Fruit fly (Drosophila melanogaster) whole organism, embryonic: ENCODE results near the gene CG43163.

Source experiments
- B-H1 ChIP-seq: fragments of 200-800 bp; sonication (Bioruptor generic); IDR thresholded peaks from 3 replicates; pipeline ENCODE4 v1.3.6; 2022; ENCODE audit warnings: missing biosample characterization, missing genetic modification characterization
- Bgb ChIP-seq: fragments of 200-800 bp; sonication (Bioruptor generic); IDR thresholded peaks from 2 replicates; pipeline ENCODE4 v1.3.6; 2022; ENCODE audit warnings: missing biosample characterization, missing genetic modification characterization; ENCODE audit not compliant: partially characterized antibody
- Blimp-1 ChIP-seq: fragments of 200-800 bp; sonication (Bioruptor generic); optimal IDR thresholded peaks from 3 replicates; lab custom pipeline; 2018; ENCODE audit warnings: missing biosample characterization, missing genetic modification characterization, mild to moderate bottlenecking, moderate library complexity, missing genetic modification reagents
- CG10431 ChIP-seq: fragments of 200-800 bp; sonication (Bioruptor generic); optimal IDR thresholded peaks from 3 replicates; lab custom pipeline; 2018; ENCODE audit warnings: missing biosample characterization, mild to moderate bottlenecking, missing genetic modification characterization
- CG11247 ChIP-seq: fragments of 200-800 bp; sonication (Bioruptor generic); IDR thresholded peaks from 2 replicates; pipeline ENCODE4 v1.3.6; 2022; ENCODE audit warnings: missing biosample characterization, missing genetic modification characterization
- CG11723 ChIP-seq: fragments of 200-800 bp; sonication (Bioruptor generic); optimal IDR thresholded peaks from 2 replicates; lab custom pipeline; 2017; ENCODE audit warnings: missing biosample characterization, mild to moderate bottlenecking, missing genetic modification characterization
- CG12155 ChIP-seq: fragments of 200-800 bp; sonication (Bioruptor generic); optimal IDR thresholded peaks from 3 replicates; lab custom pipeline; 2016; ENCODE audit warnings: missing biosample characterization, missing genetic modification characterization
- CG13296 ChIP-seq: fragments of 200-800 bp; sonication (Bioruptor generic); optimal IDR thresholded peaks from 3 replicates; lab custom pipeline; 2018; ENCODE audit warnings: missing biosample characterization, mild to moderate bottlenecking, missing genetic modification characterization
- CG1529 ChIP-seq: fragments of 200-800 bp; sonication (Bioruptor generic); optimal IDR thresholded peaks from 3 replicates; lab custom pipeline; 2018; ENCODE audit warnings: missing biosample characterization, missing genetic modification characterization
- CG16779 ChIP-seq: fragments of 200-800 bp; sonication (Bioruptor generic); IDR thresholded peaks from 2 replicates; pipeline ENCODE4 v1.3.6; 2022; ENCODE audit warnings: missing biosample characterization, missing genetic modification characterization
- CG16813 ChIP-seq: fragments of 200-800 bp; sonication (Bioruptor generic); IDR thresholded peaks from 3 replicates; pipeline ENCODE4 v1.3.6; 2022; ENCODE audit warnings: missing biosample characterization, missing genetic modification characterization; ENCODE audit not compliant: partially characterized antibody
- CG17568 ChIP-seq: fragments of 200-800 bp; sonication (Bioruptor generic); optimal IDR thresholded peaks from 2 replicates; lab custom pipeline; 2018; ENCODE audit warnings: missing biosample characterization, mild to moderate bottlenecking, missing genetic modification characterization, moderate library complexity
- CG1792 ChIP-seq: fragments of 200-800 bp; sonication (Bioruptor generic); optimal IDR thresholded peaks from 2 replicates; lab custom pipeline; 2016; ENCODE audit warnings: missing biosample characterization, missing genetic modification characterization
- CG18011 ChIP-seq: fragments of 200-800 bp; sonication (Bioruptor generic); optimal IDR thresholded peaks from 2 replicates; lab custom pipeline; 2017; ENCODE audit warnings: missing biosample characterization, missing genetic modification characterization, mild to moderate bottlenecking, moderate library complexity, missing genotype
- CG31388 ChIP-seq: fragments of 200-800 bp; sonication (Bioruptor generic); optimal IDR thresholded peaks from 2 replicates; lab custom pipeline; 2016; ENCODE audit warnings: missing biosample characterization, missing genetic modification characterization
- CG3163 ChIP-seq: fragments of 200-800 bp; sonication (Bioruptor generic); optimal IDR thresholded peaks from 3 replicates; lab custom pipeline; 2016; ENCODE audit warnings: missing biosample characterization, missing genetic modification characterization
- CG6175 ChIP-seq: fragments of 200-800 bp; sonication (Bioruptor generic); IDR thresholded peaks from 3 replicates; pipeline ENCODE4 v1.3.6; 2022; ENCODE audit warnings: missing biosample characterization, missing genetic modification characterization
- CG6683 ChIP-seq: fragments of 200-800 bp; sonication (Bioruptor generic); optimal IDR thresholded peaks from 2 replicates; lab custom pipeline; 2017; ENCODE audit warnings: missing biosample characterization, mild to moderate bottlenecking, missing genetic modification characterization, missing genetic modification reagents
- CG7372 ChIP-seq: fragments of 200-800 bp; sonication (Bioruptor generic); IDR thresholded peaks from 2 replicates; pipeline ENCODE4 v1.3.6; 2022; ENCODE audit warnings: missing biosample characterization, missing genetic modification characterization
- CG7556 ChIP-seq: fragments of 200-800 bp; sonication (Bioruptor generic); optimal IDR thresholded peaks from 2 replicates; lab custom pipeline; 2017; ENCODE audit warnings: missing biosample characterization, mild to moderate bottlenecking, missing genetic modification characterization
- Dek ChIP-seq: fragments of 200-800 bp; sonication (Bioruptor generic); optimal IDR thresholded peaks from 3 replicates; lab custom pipeline; 2019; ENCODE audit warnings: missing biosample characterization, mild to moderate bottlenecking, missing genetic modification characterization, moderate library complexity
- Hsf ChIP-seq: fragments of 200-800 bp; sonication (Bioruptor generic); optimal IDR thresholded peaks from 3 replicates; lab custom pipeline; 2016; ENCODE audit warnings: missing biosample characterization, missing genetic modification characterization
- Lpt ChIP-seq: fragments of >200 bp; optimal IDR thresholded peaks from 2 replicates; lab custom pipeline; 2018; ENCODE audit warnings: missing biosample characterization, missing genetic modification characterization
- MBD-R2 ChIP-seq: fragments of 200-800 bp; sonication (Bioruptor generic); IDR thresholded peaks from 2 replicates; pipeline ENCODE4 v1.3.6; 2022; ENCODE audit warnings: missing biosample characterization, missing genetic modification characterization
- NC2β ChIP-seq: fragments of 200-800 bp; sonication (Bioruptor generic); optimal IDR thresholded peaks from 2 replicates; lab custom pipeline; 2016; ENCODE audit warnings: missing biosample characterization, missing genetic modification characterization
- Nf-YB ChIP-seq: fragments of 200-800 bp; sonication (Bioruptor generic); optimal IDR thresholded peaks from 3 replicates; lab custom pipeline; 2019; ENCODE audit warnings: missing biosample characterization, mild to moderate bottlenecking, missing genetic modification characterization, moderate library complexity
- bowl ChIP-seq: fragments of 200-800 bp; sonication (Bioruptor generic); IDR thresholded peaks from 2 replicates; pipeline ENCODE4 v1.3.6; 2022; ENCODE audit warnings: missing biosample characterization, missing genetic modification characterization
- chm ChIP-seq: fragments of 200-800 bp; sonication (Bioruptor generic); IDR thresholded peaks from 2 replicates; pipeline ENCODE4 v1.3.6; 2022; ENCODE audit warnings: missing biosample characterization, missing genetic modification characterization
- chn ChIP-seq: fragments of 200-800 bp; sonication (Bioruptor generic); optimal IDR thresholded peaks from 2 replicates; lab custom pipeline; 2016; ENCODE audit warnings: missing biosample characterization, missing genetic modification characterization
- danr ChIP-seq: fragments of 200-800 bp; sonication (Bioruptor generic); IDR thresholded peaks from 2 replicates; pipeline ENCODE4 v1.3.6; 2022; ENCODE audit warnings: missing biosample characterization, missing genetic modification characterization
- fd102C ChIP-seq: fragments of 200-800 bp; sonication (Bioruptor generic); optimal IDR thresholded peaks from 2 replicates; lab custom pipeline; 2018; ENCODE audit warnings: missing biosample characterization, mild to moderate bottlenecking, missing genetic modification characterization, moderate library complexity
- ftz-f1 ChIP-seq: fragments of 200-800 bp; sonication (Bioruptor generic); optimal IDR thresholded peaks from 2 replicates; lab custom pipeline; 2016; ENCODE audit warnings: missing biosample characterization, missing genetic modification characterization
- gce ChIP-seq: fragments of 200-800 bp; sonication (Bioruptor generic); IDR thresholded peaks from 3 replicates; pipeline ENCODE4 v1.3.6; 2022; ENCODE audit warnings: missing biosample characterization, missing genetic modification characterization
- gem ChIP-seq: fragments of 200-800 bp; sonication (Bioruptor generic); optimal IDR thresholded peaks from 2 replicates; lab custom pipeline; 2019; ENCODE audit warnings: missing biosample characterization, mild to moderate bottlenecking, missing genetic modification characterization, moderate library complexity
- her ChIP-seq: fragments of 200-800 bp; sonication (Bioruptor generic); optimal IDR thresholded peaks from 2 replicates; lab custom pipeline; 2016; ENCODE audit warnings: missing biosample characterization, missing genetic modification characterization
- kah ChIP-seq: fragments of 200-800 bp; sonication (Bioruptor generic); optimal IDR thresholded peaks from 2 replicates; lab custom pipeline; 2018; ENCODE audit warnings: missing biosample characterization, mild to moderate bottlenecking, missing genetic modification characterization
- mam ChIP-seq: fragments of 200-800 bp; sonication (Bioruptor generic); optimal IDR thresholded peaks from 3 replicates; lab custom pipeline; 2016; ENCODE audit warnings: missing biosample characterization, missing genetic modification characterization
- odd ChIP-seq: fragments of 200-800 bp; sonication (Bioruptor generic); optimal IDR thresholded peaks from 2 replicates; lab custom pipeline; 2017; ENCODE audit warnings: missing biosample characterization, mild to moderate bottlenecking, missing genetic modification characterization
- pan ChIP-seq, 4 experiments: fragments of >200 bp in 3 of 4; fragments of 200-800 bp in 1 of 4; sonication (Bioruptor generic) in 1 of 4; optimal IDR thresholded peaks in 3 of 4; IDR thresholded peaks in 1 of 4; 2 replicates each; pipeline versions ENCODE4 v1.3.6 to Lab custom; 2017 to 2022; ENCODE audit warnings: missing biosample characterization in 2 of 4, missing genetic modification characterization in 2 of 4, mixed read lengths in 1 of 4
- row ChIP-seq: fragments of 200-800 bp; sonication (Bioruptor generic); IDR thresholded peaks from 3 replicates; pipeline ENCODE4 v1.3.6; 2022; ENCODE audit warnings: missing biosample characterization, missing genetic modification characterization
- salm ChIP-seq: fragments of 200-800 bp; sonication (Bioruptor generic); optimal IDR thresholded peaks from 2 replicates; lab custom pipeline; 2018; ENCODE audit warnings: missing biosample characterization, mild to moderate bottlenecking, missing genetic modification characterization
- sens ChIP-seq: fragments of 200-800 bp; sonication (Bioruptor generic); peaks from one replicate; lab custom pipeline; 2016; ENCODE audit warnings: missing biosample characterization, missing genetic modification characterization
- sisA ChIP-seq: fragments of 200-800 bp; sonication (Bioruptor generic); IDR thresholded peaks from 2 replicates; pipeline ENCODE4 v1.3.6; 2022; ENCODE audit warnings: missing biosample characterization, missing genetic modification characterization
- so ChIP-seq: fragments of 200-800 bp; sonication (Bioruptor generic); IDR thresholded peaks from 3 replicates; pipeline ENCODE4 v1.3.6; 2022; ENCODE audit warnings: missing biosample characterization, missing genetic modification characterization
- stc ChIP-seq: fragments of 200-800 bp; sonication (Bioruptor generic); IDR thresholded peaks from 2 replicates; pipeline ENCODE4 v1.3.6; 2022; ENCODE audit warnings: missing biosample characterization, missing genetic modification characterization
- trem ChIP-seq: fragments of 200-800 bp; optimal IDR thresholded peaks from 3 replicates; lab custom pipeline; 2019; ENCODE audit warnings: missing biosample characterization, mild to moderate bottlenecking, missing genetic modification characterization, moderate library complexity
- twi ChIP-seq: fragments of 200-800 bp; optimal IDR thresholded peaks from 2 replicates; lab custom pipeline; 2019; ENCODE audit warnings: missing biosample characterization, mild to moderate bottlenecking, missing genetic modification characterization, moderate library complexity
- vfl ChIP-seq: fragments of 200-800 bp; sonication (Bioruptor generic); optimal IDR thresholded peaks from 2 replicates; lab custom pipeline; 2016; ENCODE audit warnings: missing biosample characterization, missing genetic modification characterization
- z ChIP-seq: fragments of 200-800 bp; sonication (Bioruptor generic); IDR thresholded peaks from 3 replicates; pipeline ENCODE4 v1.3.6; 2022; ENCODE audit warnings: missing biosample characterization, missing genetic modification characterization

The CG43163 gene

dm6 chr3L:8457866-8458766 is 48.8 kb downstream of the CG43163 start (continued):
- peak; percentile 98 for TF ChIP-seq chm
- TF ChIP-seq ftz-f1 (GFP tag; lab: Kevin White, UChicago): peak; percentile 46
- peak; percentile 96 for TF ChIP-seq kah (GFP tag; lab: Kevin White, UChicago)
- TF ChIP-seq sisA (GFP tag; lab: Robert Waterston, UW): peak; percentile 99
- peak; percentile 98 for TF ChIP-seq gce (GFP tag; lab: Robert Waterston, UW)
- TF ChIP-seq trem (tag; lab: Kevin White, UChicago): peak; percentile 97
- TF ChIP-seq odd (GFP tag; lab: Kevin White, UChicago): peak; percentile 97
- TF ChIP-seq CG11247 (GFP tag; lab: Robert Waterston, UW): peak; percentile 96
- TF ChIP-seq stc: peak; percentile 99
- peak; percentile 94 for TF ChIP-seq CG1792 (GFP tag; lab: Kevin White, UChicago)
- TF ChIP-seq CG12155: peak; percentile 97
- peak; percentile 94 for TF ChIP-seq CG6683 (GFP tag; lab: Kevin White, UChicago)
- no peak for TF ChIP-seq pan (optimal IDR thresholded peaks at IDR 0.05; lab: Kevin White, UChicago)
- peak in 1 of 2 experiments; percentile 98 for TF ChIP-seq pan (GFP tag; optimal IDR thresholded peaks at IDR 0.05 in 1 of 2, IDR thresholded peaks at IDR 0.05 in 1 of 2)
- peak; percentile 95 for TF ChIP-seq CG13296 (GFP tag; lab: Kevin White, UChicago)
- TF ChIP-seq twi (tag; lab: Kevin White, UChicago): peak; percentile 97
- TF ChIP-seq CG31388: peak; percentile 96
- TF ChIP-seq Blimp-1 (GFP tag; lab: Kevin White, UChicago): peak; percentile 99
- peak; percentile 89 for TF ChIP-seq CG18011 (GFP tag; lab: Kevin White, UChicago)
- no peak for TF ChIP-seq Lpt (GFP tag; lab: Kevin White, UChicago)
- TF ChIP-seq CG11723: peak; percentile 97
- peak; percentile 93 for TF ChIP-seq her (GFP tag; lab: Kevin White, UChicago)
- TF ChIP-seq salm (tag; lab: Kevin White, UChicago): peak; percentile 99
- peak; percentile 96 for TF ChIP-seq NC2β
- peak; percentile 92 for TF ChIP-seq MBD-R2 (GFP tag; lab: Robert Waterston, UW)
- TF ChIP-seq sens (GFP tag; lab: Kevin White, UChicago): peak; percentile 100
- peak; percentile 88 for TF ChIP-seq fd102C (GFP tag; lab: Kevin White, UChicago)
- peak; percentile 99 for TF ChIP-seq CG1529
- TF ChIP-seq CG16779 (GFP tag; lab: Robert Waterston, UW): peak; percentile 78
- peak; percentile 98 for TF ChIP-seq so (GFP tag; lab: Robert Waterston, UW)
- peak; percentile 98 for TF ChIP-seq Dek (tag; lab: Kevin White, UChicago)
- TF ChIP-seq CG10431 (GFP tag; lab: Kevin White, UChicago): peak; percentile 95
- TF ChIP-seq Hsf (GFP tag; lab: Kevin White, UChicago): peak; percentile 98
- TF ChIP-seq CG16813: no peak
- TF ChIP-seq bowl: peak; percentile 94
- peak; percentile 95 for TF ChIP-seq vfl (GFP tag; lab: Kevin White, UChicago)
- peak; percentile 74 for TF ChIP-seq CG3163
- peak; percentile 97 for TF ChIP-seq CG17568 (GFP tag; lab: Kevin White, UChicago)
- TF ChIP-seq CG7556 (GFP tag; lab: Kevin White, UChicago): peak; percentile 99
- TF ChIP-seq chn: peak; percentile 97
- TF ChIP-seq row (GFP tag; lab: Robert Waterston, UW): peak; percentile 98
- TF ChIP-seq danr: peak; percentile 95
- peak; percentile 97 for TF ChIP-seq mam (GFP tag; lab: Kevin White, UChicago)
- TF ChIP-seq B-H1: peak; percentile 96
- TF ChIP-seq z (GFP tag; lab: Robert Waterston, UW): peak; percentile 88
- TF ChIP-seq Nf-YB (GFP tag; lab: Kevin White, UChicago): peak; percentile 90
- TF ChIP-seq gem (tag; lab: Kevin White, UChicago): peak; percentile 99
- peak; percentile 39; the same call in 1 of the 2 replicates for TF ChIP-seq Bgb (GFP tag; lab: Robert Waterston, UW)
- TF ChIP-seq CG6175 (GFP tag; lab: Robert Waterston, UW): peak; percentile 91
- TF ChIP-seq CG7372 (GFP tag; lab: Robert Waterston, UW): peak; percentile 96
